Worm (Caenorhabditis elegans) whole organism, midembryonic: ENCODE results near the gene srd-17.

ENCODE experiments used
- T22C8.4 ChIP-seq: fragments of 200-800 bp; sonication (Bioruptor generic); IDR thresholded peaks from 2 replicates; pipeline ENCODE4 v1.3.6; 2022; ENCODE audit warnings: missing genetic modification characterization, missing compliant biosample characterization
- cog-1 ChIP-seq: sonication (generic microtip); optimal IDR thresholded peaks from 2 replicates; lab custom pipeline; 2016; ENCODE audit warnings: missing genetic modification characterization, missing compliant biosample characterization
- flt-1 ChIP-seq: fragments of 200-800 bp; sonication (Bioruptor generic); IDR thresholded peaks from 2 replicates; pipeline ENCODE4 v1.3.6; 2022; ENCODE audit warnings: missing genetic modification characterization, missing compliant biosample characterization
- klf-2 ChIP-seq: fragments of 200-800 bp; sonication (Bioruptor generic); conservative IDR thresholded peaks from 2 replicates; pipeline ENCODE4 v1.3.6; 2022; ENCODE audit warnings: missing genetic modification reagents, missing genetic modification characterization, missing compliant biosample characterization
- med-1 ChIP-seq: sonication (generic microtip); optimal IDR thresholded peaks from 2 replicates; lab custom pipeline; 2017; ENCODE audit warnings: missing genetic modification characterization, mild to moderate bottlenecking, missing compliant biosample characterization, antibody characterized with exemption, missing genetic modification reagents; ENCODE audit not compliant: insufficient read depth
- ref-1 ChIP-seq: fragments of 200-800 bp; sonication (Bioruptor generic); conservative IDR thresholded peaks from 2 replicates; pipeline ENCODE4 v1.3.6; 2022; ENCODE audit warnings: missing genetic modification reagents, missing genetic modification characterization, missing compliant biosample characterization
- tab-1 ChIP-seq: fragments of 200-800 bp; sonication (Bioruptor generic); IDR thresholded peaks from 2 replicates; pipeline ENCODE4 v1.3.6; 2022; ENCODE audit warnings: missing genetic modification characterization, missing compliant biosample characterization
- ztf-23 ChIP-seq: fragments of 200-800 bp; sonication (Bioruptor generic); IDR thresholded peaks from 2 replicates; pipeline ENCODE4 v1.3.6; 2022; ENCODE audit warnings: missing genetic modification reagents, missing genetic modification characterization, missing compliant biosample characterization
- ztf-29 ChIP-seq: fragments of 200-800 bp; sonication (Bioruptor generic); IDR thresholded peaks from 2 replicates; pipeline ENCODE4 v1.3.6; 2022; ENCODE audit warnings: missing genetic modification reagents, missing genetic modification characterization, missing compliant biosample characterization

Gene srd-17

ce11 chrV:13385798-13386197 lies 46.7 kb downstream of the srd-17 start, which contains the start of gene gcy-34:
Gene gcy-34, minus strand, starts transcription at chrV:13385898.
- TF ChIP-seq klf-2 (GFP tag; lab: Robert Waterston, UW) (no peak), med-1 (no peak), ztf-23 (GFP tag; lab: Robert Waterston, UW) (no peak), cog-1 (no peak), ztf-29 (GFP tag; lab: Robert Waterston, UW) (no peak)

ce11 chrV:13380980-13381379 lies 51.5 kb downstream of the srd-17 start, which contains the start of gene cpz-2:
Gene cpz-2, plus strand, starts transcription at chrV:13381189.
- TF ChIP-seq ztf-23 (GFP tag; lab: Robert Waterston, UW) (no peak), klf-2 (GFP tag; lab: Robert Waterston, UW) (no peak), T22C8.4 (no peak), ref-1 (GFP tag; lab: Robert Waterston, UW) (no peak), med-1 (no peak), tab-1 (no peak), ztf-29 (GFP tag; lab: Robert Waterston, UW) (no peak), cog-1 (no peak), flt-1 (no peak)
